Worm (Caenorhabditis elegans) whole organism, late embryonic: ENCODE data around the gene H10E21.1.

Experiments used
- C08G9.2 ChIP-seq: sonication (generic microtip); optimal IDR thresholded peaks from 2 replicates; lab custom pipeline; 2016; ENCODE audit warnings: mild to moderate bottlenecking, missing genetic modification characterization, moderate library complexity, missing compliant biosample characterization
- C38D4.7 ChIP-seq: fragments of 200-800 bp; sonication (Bioruptor generic); optimal IDR thresholded peaks from 2 replicates; lab custom pipeline; 2018; ENCODE audit warnings: mild to moderate bottlenecking, missing genetic modification characterization, moderate library complexity, missing compliant biosample characterization
- F13H6.1 ChIP-seq: sonication (generic microtip); optimal IDR thresholded peaks from 2 replicates; lab custom pipeline; 2016; ENCODE audit warnings: missing genetic modification characterization, missing compliant biosample characterization
- K02D7.2 ChIP-seq: sonication (generic microtip); optimal IDR thresholded peaks from 2 replicates; lab custom pipeline; 2017; ENCODE audit warnings: mild to moderate bottlenecking, missing genetic modification characterization, missing compliant biosample characterization
- T23F11.4 ChIP-seq: fragments of 200-800 bp; sonication (Bioruptor generic); optimal IDR thresholded peaks from 2 replicates; lab custom pipeline; 2018; ENCODE audit warnings: mild to moderate bottlenecking, missing genetic modification characterization, missing compliant biosample characterization
- Y22D7AL.16 ChIP-seq: sonication (generic microtip); optimal IDR thresholded peaks from 2 replicates; lab custom pipeline; 2016; ENCODE audit warnings: missing genetic modification characterization, missing compliant biosample characterization
- ceh-14 ChIP-seq: sonication (generic microtip); optimal IDR thresholded peaks from 2 replicates; lab custom pipeline; 2016; ENCODE audit warnings: missing genotype, missing genetic modification characterization, missing compliant biosample characterization
- ceh-19 ChIP-seq: fragments of 200-800 bp; sonication (Bioruptor generic); optimal IDR thresholded peaks from 2 replicates; lab custom pipeline; 2018; ENCODE audit warnings: mild to moderate bottlenecking, missing genetic modification characterization, missing compliant biosample characterization
- ceh-2 ChIP-seq: sonication (generic microtip); optimal IDR thresholded peaks from 2 replicates; lab custom pipeline; 2016; ENCODE audit warnings: missing genotype, missing genetic modification characterization, missing compliant biosample characterization
- ceh-24 ChIP-seq: sonication (generic microtip); optimal IDR thresholded peaks from 2 replicates; lab custom pipeline; 2016; ENCODE audit warnings: mild to moderate bottlenecking, missing genetic modification characterization, missing compliant biosample characterization
- ceh-34 ChIP-seq: sonication (generic microtip); optimal IDR thresholded peaks from 2 replicates; lab custom pipeline; 2016; ENCODE audit warnings: mild to moderate bottlenecking, missing genetic modification characterization, missing compliant biosample characterization
- ceh-45 ChIP-seq: fragments of 200-800 bp; sonication (Bioruptor generic); IDR thresholded peaks from 2 replicates; pipeline ENCODE4 v1.3.6; 2022; ENCODE audit warnings: missing genetic modification reagents, missing genetic modification characterization, missing compliant biosample characterization
- ceh-48 ChIP-seq: sonication (generic microtip); optimal IDR thresholded peaks from 2 replicates; lab custom pipeline; 2016; ENCODE audit warnings: missing genetic modification characterization, inconsistent platforms, missing compliant biosample characterization
- ceh-6 ChIP-seq: fragments of 200-800 bp; sonication (Bioruptor generic); optimal IDR thresholded peaks from 2 replicates; lab custom pipeline; 2018; ENCODE audit warnings: mild to moderate bottlenecking, missing genetic modification characterization, missing compliant biosample characterization
- ceh-9 ChIP-seq: sonication (generic microtip); optimal IDR thresholded peaks from 2 replicates; lab custom pipeline; 2016; ENCODE audit warnings: mild to moderate bottlenecking, missing genetic modification characterization, inconsistent platforms, missing compliant biosample characterization
- che-1 ChIP-seq: sonication (generic microtip); optimal IDR thresholded peaks from 2 replicates; lab custom pipeline; 2016; ENCODE audit warnings: mild to moderate bottlenecking, missing genetic modification characterization, missing compliant biosample characterization
- dmd-4 ChIP-seq: sonication (generic microtip); optimal IDR thresholded peaks from 2 replicates; lab custom pipeline; 2016; ENCODE audit warnings: borderline replicate concordance, missing genetic modification characterization, missing compliant biosample characterization
- elt-2 ChIP-seq: sonication (generic microtip); optimal IDR thresholded peaks from 2 replicates; lab custom pipeline; 2016; ENCODE audit warnings: missing genetic modification reagents, missing genetic modification characterization, missing compliant biosample characterization
- ets-4 ChIP-seq: sonication (generic microtip); optimal IDR thresholded peaks from 2 replicates; lab custom pipeline; 2016; ENCODE audit warnings: missing genetic modification characterization, missing compliant biosample characterization
- eyg-1 ChIP-seq: sonication (generic microtip); optimal IDR thresholded peaks from 2 replicates; lab custom pipeline; 2016; ENCODE audit warnings: missing genotype, missing genetic modification characterization, missing compliant biosample characterization
- fax-1 ChIP-seq: sonication (generic microtip); optimal IDR thresholded peaks from 2 replicates; lab custom pipeline; 2016; ENCODE audit warnings: missing genotype, missing genetic modification characterization, missing compliant biosample characterization
- fkh-10 ChIP-seq: fragments of 150-350 bp; optimal IDR thresholded peaks from 2 replicates; lab custom pipeline; 2014; ENCODE audit warnings: missing biosample characterization, missing genetic modification reagents, missing genetic modification characterization
- fkh-6 ChIP-seq: sonication (generic microtip); optimal IDR thresholded peaks from 2 replicates; lab custom pipeline; 2016; ENCODE audit warnings: missing genetic modification characterization, missing compliant biosample characterization
- gmeb-2 ChIP-seq: sonication (generic microtip); optimal IDR thresholded peaks from 2 replicates; lab custom pipeline; 2016; ENCODE audit warnings: missing genetic modification characterization, inconsistent platforms, missing compliant biosample characterization
- hlh-13 ChIP-seq: fragments of 200-800 bp; sonication (Bioruptor generic); optimal IDR thresholded peaks from 2 replicates; lab custom pipeline; 2018; ENCODE audit warnings: mild to moderate bottlenecking, missing genetic modification characterization, missing compliant biosample characterization
- hlh-30 ChIP-seq: sonication (generic microtip); optimal IDR thresholded peaks from 2 replicates; lab custom pipeline; 2017; ENCODE audit warnings: antibody characterized with exemption, missing genetic modification characterization, missing compliant biosample characterization; ENCODE audit not compliant: insufficient read depth
- hlh-8 ChIP-seq: sonication (generic microtip); optimal IDR thresholded peaks from 2 replicates; lab custom pipeline; 2016; ENCODE audit warnings: missing genotype, missing genetic modification characterization, missing compliant biosample characterization
- lim-6 ChIP-seq: sonication (generic microtip); optimal IDR thresholded peaks from 2 replicates; lab custom pipeline; 2016; ENCODE audit warnings: missing genetic modification characterization, missing compliant biosample characterization
- madf-2 ChIP-seq: sonication (generic microtip); optimal IDR thresholded peaks from 2 replicates; lab custom pipeline; 2017; ENCODE audit warnings: missing genetic modification characterization, missing compliant biosample characterization
- nhr-232 ChIP-seq: sonication (generic microtip); optimal IDR thresholded peaks from 2 replicates; lab custom pipeline; 2016; ENCODE audit warnings: missing genetic modification characterization, missing compliant biosample characterization
- npax-4 ChIP-seq: sonication (generic microtip); optimal IDR thresholded peaks from 2 replicates; lab custom pipeline; 2016; ENCODE audit warnings: missing genetic modification characterization, missing compliant biosample characterization
- pag-3 ChIP-seq: sonication (generic microtip); optimal IDR thresholded peaks from 2 replicates; lab custom pipeline; 2016; ENCODE audit warnings: missing compliant biosample characterization, missing genetic modification characterization, borderline replicate concordance
- pha-2 ChIP-seq: sonication (generic microtip); optimal IDR thresholded peaks from 2 replicates; lab custom pipeline; 2017; ENCODE audit warnings: mild to moderate bottlenecking, missing genetic modification characterization, missing compliant biosample characterization
- pha-4 ChIP-seq: fragments of 150-350 bp; optimal IDR thresholded peaks from 2 replicates; lab custom pipeline; 2018; ENCODE audit warnings: missing biosample characterization, missing genetic modification reagents, missing genetic modification characterization
- sdc-2 ChIP-seq: sonication (generic microtip); optimal IDR thresholded peaks from 2 replicates; lab custom pipeline; 2016; ENCODE audit warnings: missing genotype, missing genetic modification characterization, missing compliant biosample characterization
- sox-4 ChIP-seq: sonication (generic microtip); optimal IDR thresholded peaks from 2 replicates; lab custom pipeline; 2017; ENCODE audit warnings: mild to moderate bottlenecking, missing genetic modification characterization, inconsistent platforms, missing compliant biosample characterization
- tbx-7 ChIP-seq: sonication (generic microtip); optimal IDR thresholded peaks from 2 replicates; lab custom pipeline; 2016; ENCODE audit warnings: missing genotype, missing genetic modification characterization, missing compliant biosample characterization
- ttx-3 ChIP-seq: sonication (generic microtip); optimal IDR thresholded peaks from 2 replicates; lab custom pipeline; 2016; ENCODE audit warnings: missing genetic modification reagents, missing genetic modification characterization, missing compliant biosample characterization
- unc-42 ChIP-seq: sonication (generic microtip); optimal IDR thresholded peaks from 2 replicates; lab custom pipeline; 2016; ENCODE audit warnings: missing genotype, missing genetic modification characterization, missing compliant biosample characterization
- unc-86 ChIP-seq: sonication (generic microtip); optimal IDR thresholded peaks from 2 replicates; lab custom pipeline; 2016; ENCODE audit warnings: missing genetic modification characterization, missing compliant biosample characterization

The H10E21.1 gene

ce11 chrIII:42725-43124, 27.2 kb downstream of the H10E21.1 start (continued):
- TF ChIP-seq madf-2 (tag; lab: Kevin White, UChicago): no peak

DNA sequence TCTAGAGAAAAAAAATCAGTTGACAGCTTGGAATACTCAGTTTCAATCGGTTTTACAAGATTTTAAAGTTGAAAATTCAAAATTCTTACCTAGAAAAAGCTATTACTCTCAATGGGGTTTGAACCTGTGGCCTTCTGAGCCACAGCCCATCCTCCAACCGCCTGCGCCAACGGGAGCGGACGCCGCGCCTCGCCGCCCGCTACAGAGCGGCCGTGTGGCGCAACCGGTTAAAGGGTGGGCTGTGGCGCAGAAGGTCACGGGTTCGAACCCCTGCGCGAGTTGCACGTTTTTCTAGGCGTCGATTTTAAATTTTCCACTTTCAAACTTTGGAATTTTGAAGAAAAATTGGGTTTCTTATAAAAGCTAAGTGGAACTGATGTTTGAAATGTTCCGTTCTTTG, 32.8 kb downstream of the H10E21.1 start:
- TF ChIP-seq F13H6.1 (tag; lab: Kevin White, UChicago): no peak
- peak; percentile 24 for TF ChIP-seq unc-86 (tag; lab: Kevin White, UChicago)

DNA sequence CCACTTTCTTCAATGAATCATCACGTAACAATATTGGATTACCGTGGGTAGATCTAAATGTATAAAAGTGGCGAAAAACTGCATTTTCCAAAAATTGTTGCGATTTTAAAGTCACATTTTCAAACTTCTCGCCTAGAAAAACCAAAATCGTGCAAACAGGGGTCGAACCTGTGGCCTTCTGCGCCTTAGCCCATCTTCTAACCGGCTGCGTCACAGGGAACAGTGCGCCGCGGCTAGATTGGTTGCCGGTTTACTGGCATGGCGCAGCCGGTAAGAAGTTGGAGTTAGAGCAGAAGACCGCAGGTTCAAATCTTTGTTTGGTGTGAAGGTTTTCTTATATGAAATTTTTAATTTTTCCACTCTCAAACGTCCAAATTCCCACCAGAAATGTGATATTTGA, 33.5 kb downstream of the H10E21.1 start:
- TF ChIP-seq ceh-34 (tag; lab: Kevin White, UChicago): no peak
- no peak for TF ChIP-seq ceh-6 (GFP tag; lab: Kevin White, UChicago)
- no peak for TF ChIP-seq ceh-19 (GFP tag; lab: Kevin White, UChicago)
- no peak for TF ChIP-seq K02D7.2
- no peak for TF ChIP-seq eyg-1 (tag; lab: Kevin White, UChicago)
- no peak for TF ChIP-seq sdc-2 (tag; lab: Kevin White, UChicago)
- no peak for TF ChIP-seq T23F11.4 (GFP tag; lab: Kevin White, UChicago)
- TF ChIP-seq sox-4: no peak
- no peak for TF ChIP-seq ceh-9
- no peak for TF ChIP-seq ceh-24

DNA sequence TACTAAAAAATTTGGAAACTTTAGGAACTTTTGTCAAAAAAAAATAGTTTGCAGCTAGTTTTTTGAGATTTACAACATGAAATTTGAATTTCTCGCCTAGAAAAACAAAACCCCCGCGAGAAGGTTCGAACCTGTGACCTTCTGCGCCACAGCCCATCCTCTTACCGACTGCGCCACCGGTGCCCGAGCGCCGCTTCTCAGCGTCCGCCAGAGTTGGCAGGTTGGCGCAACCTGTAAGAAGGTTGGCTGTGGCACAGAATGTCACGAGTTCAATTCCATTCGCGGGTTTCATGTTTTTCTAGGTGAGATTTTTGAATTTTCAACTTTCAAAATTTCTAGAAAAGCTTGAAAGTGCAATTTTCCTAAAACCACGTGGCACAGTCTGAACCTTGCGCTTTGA, 34.8 kb downstream of the H10E21.1 start:
- TF ChIP-seq dmd-4 (no peak), elt-2 (no peak), K02D7.2 (no peak), T23F11.4 (GFP tag; lab: Kevin White, UChicago) (no peak), eyg-1 (tag; lab: Kevin White, UChicago) (no peak), pha-4 (tag; lab: Kevin White, UChicago) (no peak), hlh-13 (GFP tag; lab: Kevin White, UChicago) (no peak), fkh-6 (tag; lab: Kevin White, UChicago) (no peak), ttx-3 (tag; lab: Kevin White, UChicago) (no peak), pha-2 (tag; lab: Kevin White, UChicago) (no peak), F13H6.1 (tag; lab: Kevin White, UChicago) (no peak), npax-4 (no peak), ceh-45 (GFP tag; lab: Robert Waterston, UW) (no peak), pag-3 (tag; lab: Kevin White, UChicago) (no peak), hlh-30 (tag; lab: Kevin White, UChicago) (no peak), unc-42 (no peak), C38D4.7 (GFP tag; lab: Kevin White, UChicago) (no peak), hlh-8 (tag; lab: Kevin White, UChicago) (no peak)

ce11 chrIII:51622-52021, 36.0 kb downstream of the H10E21.1 start:
- TF ChIP-seq fkh-10 (GFP tag; lab: Kevin White, UChicago): no peak
- TF ChIP-seq dmd-4: no peak
- no peak for TF ChIP-seq C08G9.2 (tag; lab: Kevin White, UChicago)
- no peak for TF ChIP-seq ceh-14 (tag; lab: Kevin White, UChicago)
- no peak for TF ChIP-seq fax-1 (tag; lab: Kevin White, UChicago)
- no peak for TF ChIP-seq npax-4
- no peak for TF ChIP-seq ceh-48
- no peak for TF ChIP-seq hlh-30 (tag; lab: Kevin White, UChicago)
- no peak for TF ChIP-seq ceh-2
- TF ChIP-seq tbx-7 (tag; lab: Kevin White, UChicago): no peak
- no peak for TF ChIP-seq elt-2
- no peak for TF ChIP-seq nhr-232 (tag; lab: Kevin White, UChicago)
- no peak for TF ChIP-seq ets-4 (tag; lab: Kevin White, UChicago)
- no peak for TF ChIP-seq lim-6 (tag; lab: Kevin White, UChicago)
- no peak for TF ChIP-seq ceh-9
- TF ChIP-seq che-1 (tag; lab: Kevin White, UChicago): no peak
- TF ChIP-seq gmeb-2: no peak
- TF ChIP-seq Y22D7AL.16 (tag; lab: Kevin White, UChicago): no peak
- no peak for TF ChIP-seq pag-3 (tag; lab: Kevin White, UChicago)
